Worm (Caenorhabditis elegans) whole organism, L4/young adult: ENCODE data around the gene orc-3.

ENCODE experiments used
- W03F9.2 ChIP-seq: fragments of 150-350 bp; optimal IDR thresholded peaks from 2 replicates; lab custom pipeline; 2014; ENCODE audit warnings: missing biosample characterization, missing genetic modification characterization
- dao-5 ChIP-seq: sonication (generic microtip); optimal IDR thresholded peaks from 2 replicates; lab custom pipeline; 2016; ENCODE audit warnings: missing genotype, missing genetic modification characterization, moderate library complexity, missing compliant biosample characterization

DNA sequence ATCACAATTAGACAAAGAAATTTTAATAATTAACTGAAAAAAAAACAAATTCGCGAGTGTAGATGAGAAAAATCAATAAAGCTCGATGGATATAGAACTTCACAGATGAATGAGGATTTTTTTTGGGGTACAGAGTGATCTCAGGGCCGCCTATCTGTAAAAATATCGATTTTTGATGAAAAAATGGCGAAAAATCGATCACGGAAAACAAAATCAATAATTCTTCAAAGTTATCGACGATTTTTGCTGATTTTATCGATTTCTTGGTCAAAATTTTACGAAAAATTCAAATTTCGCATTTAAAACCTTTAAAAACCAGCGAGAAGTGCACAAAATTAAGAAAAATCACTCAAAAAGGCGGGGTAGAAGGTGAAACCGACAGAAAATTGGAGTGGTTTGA lies 8.2 kb downstream of the orc-3 start:
- no peak for TF ChIP-seq dao-5 (tag; lab: Kevin White, UChicago)
- no peak for TF ChIP-seq W03F9.2 (tag; lab: Kevin White, UChicago)
